Fruit fly (Drosophila melanogaster): ENCODE measurements around the gene CG5280.

dm6 chr3L:8997686-8998239, 7.7 kb upstream of the CG5280 start, which contains the start of the genes smg and CG5087:
- no peak for TF ChIP-seq kay (GFP tag; ENCODE audit: borderline replicate concordance)
- peak; percentile 62 for TF ChIP-seq CG1620 (GFP tag; optimal IDR thresholded peaks at IDR 0.05)
- TF ChIP-seq pad (GFP tag; optimal IDR thresholded peaks at IDR 0.05) = no peak
- no peak for TF ChIP-seq CG7045 (GFP tag; optimal IDR thresholded peaks at IDR 0.05)
- no peak for TF ChIP-seq Clk (GFP tag; optimal IDR thresholded peaks at IDR 0.05)
